ENCODE assay signal across 1 fruit fly cellular context in the genomic region with DNA sequence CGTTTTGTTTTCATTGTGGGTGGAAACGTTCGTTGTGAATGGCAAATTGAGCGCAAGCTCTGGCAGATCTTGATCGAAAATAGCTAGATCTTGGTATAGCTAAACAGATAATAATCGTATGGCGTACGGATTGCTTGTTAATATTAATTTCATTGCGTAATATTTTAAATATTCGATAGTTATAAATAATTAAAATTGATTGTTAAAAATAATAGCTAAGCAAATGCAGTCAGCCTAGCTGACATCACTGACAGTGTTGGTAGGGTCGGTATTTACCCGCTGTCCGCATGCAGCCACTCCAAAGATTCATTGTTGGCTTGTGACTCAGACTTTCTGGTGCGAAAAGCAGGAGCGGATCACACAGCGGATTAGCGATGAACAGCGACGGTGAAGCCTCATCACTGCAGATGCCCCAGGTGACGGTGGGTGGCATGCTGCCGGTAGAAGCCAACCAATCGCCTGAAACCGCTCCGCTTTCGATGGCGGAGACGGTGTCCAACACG.
A peak's percentile ranks its signal among the peaks of the same experiment; 100 is the strongest.
TF ChIP-seq lines count a peak whose summit lies in the region.

CG5776 (minus strand) TSS at position 34 of the 503 bp plus-strand sequence.
spict (plus strand) TSS at position 308 of the 503 bp plus-strand sequence.

TF ChIP-seq in whole organism, embryonic, 481 proteins besides CTCF, POLR2A, EP300 and RAD21 (continued from another document and continues in another):
- TF ChIP-seq CG8765 (GFP tag; IDR thresholded peaks at IDR 0.05; lab: Robert Waterston, UW) (peak; percentile 65), Ptx1 (GFP tag; IDR thresholded peaks at IDR 0.05; lab: Robert Waterston, UW) (peak; percentile 89), bsh (GFP tag; optimal IDR thresholded peaks at IDR 0.05; lab: Kevin White, UChicago) (peak in 1 of 2 experiments; percentile 80), gro (GFP tag; optimal IDR thresholded peaks at IDR 0.05; lab: Kevin White, UChicago) (no peak), da (GFP tag; optimal IDR thresholded peaks at IDR 0.05; lab: Kevin White, UChicago) (no peak), CG15601 (tag; optimal IDR thresholded peaks at IDR 0.05; lab: Kevin White, UChicago) (peak; percentile 85), tap (tag; optimal IDR thresholded peaks at IDR 0.05; lab: Kevin White, UChicago) (no peak), CG13123 (GFP tag; optimal IDR thresholded peaks at IDR 0.05; lab: Kevin White, UChicago) (no peak), Ravus (GFP tag; IDR thresholded peaks at IDR 0.05; lab: Robert Waterston, UW) (peak; percentile 45), nerfin-2 (GFP tag; IDR thresholded peaks at IDR 0.05; lab: Robert Waterston, UW; ENCODE audit: partially characterized antibody) (no peak), CG6791 (GFP tag; IDR thresholded peaks at IDR 0.05; lab: Robert Waterston, UW; ENCODE audit: partially characterized antibody) (no peak), Fer2 (tag; optimal IDR thresholded peaks at IDR 0.05; lab: Kevin White, UChicago) (peak; percentile 37), crc (GFP tag; optimal IDR thresholded peaks at IDR 0.05; lab: Kevin White, UChicago) (no peak), CG17568 (GFP tag; optimal IDR thresholded peaks at IDR 0.05; lab: Kevin White, UChicago) (no peak), Fer3 (tag; optimal IDR thresholded peaks at IDR 0.05; lab: Kevin White, UChicago) (peak; percentile 65), oc (tag; optimal IDR thresholded peaks at IDR 0.05; lab: Kevin White, UChicago) (peak; percentile 53), CG10147 (GFP tag; optimal IDR thresholded peaks at IDR 0.05; lab: Kevin White, UChicago) (peak; percentile 45), Dref (GFP tag; IDR thresholded peaks at IDR 0.05; lab: Robert Waterston, UW) (peak; percentile 36; the same call in 1 of the 2 replicates), Gug (GFP tag; IDR thresholded peaks at IDR 0.05; lab: Robert Waterston, UW) (peak; percentile 46; the same call in 2 of the 4 replicates), CG15696 (tag; optimal IDR thresholded peaks at IDR 0.05; lab: Kevin White, UChicago) (peak; percentile 61), sna (GFP tag; IDR thresholded peaks at IDR 0.05; lab: Robert Waterston, UW; ENCODE audit: partially characterized antibody) (no peak), CG7556 (GFP tag; optimal IDR thresholded peaks at IDR 0.05; lab: Kevin White, UChicago) (peak; percentile 74), rib (GFP tag; IDR thresholded peaks at IDR 0.05; lab: Robert Waterston, UW) (peak; percentile 75), hkb (optimal IDR thresholded peaks at IDR 0.05; lab: Kevin White, UChicago) (peak; percentile 62), hkb (GFP tag; IDR thresholded peaks at IDR 0.05; lab: Robert Waterston, UW) (peak; percentile 69), Dbx (GFP tag; IDR thresholded peaks at IDR 0.05; lab: Robert Waterston, UW) (peak; percentile 83), so (GFP tag; IDR thresholded peaks at IDR 0.05; lab: Robert Waterston, UW) (peak; percentile 57; the same call in 2 of the 3 replicates), CG13624 (GFP tag; optimal IDR thresholded peaks at IDR 0.05; lab: Kevin White, UChicago) (peak; percentile 39), repo (GFP tag; optimal IDR thresholded peaks at IDR 0.05; lab: Kevin White, UChicago) (no peak), CG1602 (GFP tag; optimal IDR thresholded peaks at IDR 0.05; lab: Kevin White, UChicago) (peak; percentile 57), Poxn (GFP tag; IDR thresholded peaks at IDR 0.05; lab: Robert Waterston, UW) (peak; percentile 25; the same call in 1 of the 2 replicates), Mrtf (GFP tag; IDR thresholded peaks at IDR 0.05; lab: Robert Waterston, UW) (peak; percentile 74; the same call in 2 of the 3 replicates), bigmax (GFP tag; optimal IDR thresholded peaks at IDR 0.05; lab: Kevin White, UChicago) (no peak), gsb-n (tag; optimal IDR thresholded peaks at IDR 0.05; lab: Kevin White, UChicago) (no peak), chn (GFP tag; optimal IDR thresholded peaks at IDR 0.05; lab: Kevin White, UChicago) (peak; percentile 38), pita (GFP tag; optimal IDR thresholded peaks at IDR 0.05; lab: Kevin White, UChicago) (no peak), Dek (tag; optimal IDR thresholded peaks at IDR 0.05; lab: Kevin White, UChicago) (peak; percentile 83), CG30431 (GFP tag; optimal IDR thresholded peaks at IDR 0.05; lab: Kevin White, UChicago) (peak; percentile 67), CG18011 (GFP tag; optimal IDR thresholded peaks at IDR 0.05; lab: Kevin White, UChicago) (peak; percentile 77), ap (GFP tag; IDR thresholded peaks at IDR 0.05; lab: Robert Waterston, UW) (peak; percentile 56; the same call in 1 of the 2 replicates), CG17186 (GFP tag; optimal IDR thresholded peaks at IDR 0.05; lab: Kevin White, UChicago) (peak; percentile 37), knrl (GFP tag; IDR thresholded peaks at IDR 0.05; lab: Robert Waterston, UW; ENCODE audit: partially characterized antibody) (0 out of 3 replicates have a peak, but pooled peaks have one; percentile 38), BEAF-32 (GFP tag; optimal IDR thresholded peaks at IDR 0.05; lab: Kevin White, UChicago) (peak; percentile 61), ash1 (GFP tag; optimal IDR thresholded peaks at IDR 0.05; lab: Kevin White, UChicago) (no peak), CG13424 (tag; optimal IDR thresholded peaks at IDR 0.05; lab: Kevin White, UChicago) (peak; percentile 86), Dad (GFP tag; optimal IDR thresholded peaks at IDR 0.05; lab: Kevin White, UChicago) (no peak), CG7372 (GFP tag; IDR thresholded peaks at IDR 0.05; lab: Robert Waterston, UW) (no peak), grn (GFP tag; optimal IDR thresholded peaks at IDR 0.05; lab: Kevin White, UChicago) (peak; percentile 26), CG17361 (GFP tag; IDR thresholded peaks at IDR 0.05; lab: Robert Waterston, UW) (peak; percentile 75), CG10959 (GFP tag; IDR thresholded peaks at IDR 0.05; lab: Robert Waterston, UW) (peak; percentile 49), Taf1 (GFP tag; IDR thresholded peaks at IDR 0.05; lab: Robert Waterston, UW) (no peak), pnt (GFP tag; optimal IDR thresholded peaks at IDR 0.05; lab: Kevin White, UChicago) (no peak), ewg (GFP tag; optimal IDR thresholded peaks at IDR 0.05; lab: Kevin White, UChicago) (peak; percentile 60), CG5180 (GFP tag; optimal IDR thresholded peaks at IDR 0.05; lab: Kevin White, UChicago) (no peak), NK7.1 (GFP tag; optimal IDR thresholded peaks at IDR 0.05; lab: Kevin White, UChicago) (no peak), gce (GFP tag; IDR thresholded peaks at IDR 0.05; lab: Robert Waterston, UW) (0 out of 3 replicates have a peak, but pooled peaks have one; percentile 23), CG33213 (GFP tag; optimal IDR thresholded peaks at IDR 0.05; lab: Kevin White, UChicago) (no peak), CG11093 (GFP tag; IDR thresholded peaks at IDR 0.05; lab: Robert Waterston, UW) (peak; percentile 74; the same call in 1 of the 3 replicates), CG13775 (GFP tag; optimal IDR thresholded peaks at IDR 0.05; lab: Kevin White, UChicago) (peak; percentile 89), abd-A (tag; optimal IDR thresholded peaks at IDR 0.05; lab: Kevin White, UChicago) (no peak), Adf1 (GFP tag; IDR thresholded peaks at IDR 0.05; lab: Robert Waterston, UW) (peak; percentile 65), emc (GFP tag; optimal IDR thresholded peaks at IDR 0.05; lab: Kevin White, UChicago) (no peak), dpn (GFP tag; optimal IDR thresholded peaks at IDR 0.05; lab: Kevin White, UChicago) (peak in 1 of 2 experiments; percentile 28), HLHmδ (GFP tag; optimal IDR thresholded peaks at IDR 0.05; lab: Kevin White, UChicago) (peak; percentile 3), CG1647 (GFP tag; optimal IDR thresholded peaks at IDR 0.05; lab: Kevin White, UChicago) (no peak), Hmr (GFP tag; optimal IDR thresholded peaks at IDR 0.05; lab: Kevin White, UChicago) (peak; percentile 91), CG12659 (GFP tag; optimal IDR thresholded peaks at IDR 0.05; lab: Kevin White, UChicago) (peak; percentile 88), inv (GFP tag; IDR thresholded peaks at IDR 0.05; lab: Robert Waterston, UW; ENCODE audit: partially characterized antibody) (peak; percentile 39; the same call in 1 of the 2 replicates), hb (GFP tag; IDR thresholded peaks at IDR 0.05; lab: Robert Waterston, UW; ENCODE audit: partially characterized antibody) (no peak), disco-r (GFP tag; optimal IDR thresholded peaks at IDR 0.05; lab: Kevin White, UChicago) (no peak), CG16863 (GFP tag; optimal IDR thresholded peaks at IDR 0.05; lab: Kevin White, UChicago) (no peak), CG13894 (tag; optimal IDR thresholded peaks at IDR 0.05; lab: Kevin White, UChicago) (no peak), vfl (GFP tag; optimal IDR thresholded peaks at IDR 0.05; lab: Kevin White, UChicago) (no peak), CG14965 (GFP tag; optimal IDR thresholded peaks at IDR 0.05; lab: Kevin White, UChicago; ENCODE audit: borderline replicate concordance) (no peak), CG1832 (GFP tag; optimal IDR thresholded peaks at IDR 0.05; lab: Kevin White, UChicago) (no peak), Hmx (GFP tag; optimal IDR thresholded peaks at IDR 0.05; lab: Kevin White, UChicago) (no peak), D19A (tag; optimal IDR thresholded peaks at IDR 0.05; lab: Kevin White, UChicago) (peak; percentile 45), ranshi (GFP tag; IDR thresholded peaks at IDR 0.05; lab: Robert Waterston, UW) (peak; percentile 78; the same call in 1 of the 2 replicates), wor (GFP tag; IDR thresholded peaks at IDR 0.05; lab: Robert Waterston, UW) (peak; percentile 73), Bdp1 (GFP tag; optimal IDR thresholded peaks at IDR 0.05; lab: Kevin White, UChicago) (no peak), bbx (GFP tag; IDR thresholded peaks at IDR 0.05; lab: Robert Waterston, UW; ENCODE audit: partially characterized antibody) (peak; percentile 35; the same call in 1 of the 2 replicates), Dip3 (GFP tag; optimal IDR thresholded peaks at IDR 0.05; lab: Kevin White, UChicago) (peak; percentile 53), HLH3B (GFP tag; IDR thresholded peaks at IDR 0.05; lab: Robert Waterston, UW) (peak; percentile 36; the same call in 1 of the 2 replicates), CG6765 (GFP tag; optimal IDR thresholded peaks at IDR 0.05; lab: Kevin White, UChicago) (no peak), Hr51 (GFP tag; optimal IDR thresholded peaks at IDR 0.05; lab: Kevin White, UChicago) (peak; percentile 45 to 82), CG12942 (GFP tag; optimal IDR thresholded peaks at IDR 0.05; lab: Kevin White, UChicago) (peak; percentile 36), CG8944 (GFP tag; optimal IDR thresholded peaks at IDR 0.05; lab: Kevin White, UChicago) (peak; percentile 46), CG17829 (tag; optimal IDR thresholded peaks at IDR 0.05; lab: Kevin White, UChicago) (peak; percentile 83), ara (GFP tag; IDR thresholded peaks at IDR 0.05; lab: Robert Waterston, UW) (peak; percentile 63; the same call in 1 of the 2 replicates), Lim3 (GFP tag; IDR thresholded peaks at IDR 0.05; lab: Robert Waterston, UW) (no peak), CG3847 (GFP tag; IDR thresholded peaks at IDR 0.05; lab: Robert Waterston, UW) (peak; percentile 89), CG18262 (tag; optimal IDR thresholded peaks at IDR 0.05; lab: Kevin White, UChicago) (peak; percentile 64), p53 (GFP tag; optimal IDR thresholded peaks at IDR 0.05; lab: Kevin White, UChicago) (no peak), pb (GFP tag; optimal IDR thresholded peaks at IDR 0.05; lab: Kevin White, UChicago) (no peak), Chrac-16 (GFP tag; optimal IDR thresholded peaks at IDR 0.05; lab: Kevin White, UChicago) (peak; percentile 58), CG11696 (GFP tag; IDR thresholded peaks at IDR 0.05; lab: Robert Waterston, UW) (0 out of 2 replicates have a peak, but pooled peaks have one; percentile 25), CG33557 (GFP tag; optimal IDR thresholded peaks at IDR 0.05; lab: Kevin White, UChicago) (peak; percentile 60), CrebB (tag; optimal IDR thresholded peaks at IDR 0.05; lab: Kevin White, UChicago) (peak; percentile 55), CG2202 (tag; optimal IDR thresholded peaks at IDR 0.05; lab: Kevin White, UChicago) (peak; percentile 61), onecut (GFP tag; IDR thresholded peaks at IDR 0.05; lab: Robert Waterston, UW) (peak; percentile 35), pan (optimal IDR thresholded peaks at IDR 0.05; lab: Kevin White, UChicago) (no peak), pan (GFP tag; optimal IDR thresholded peaks at IDR 0.05 in 1 of 2, IDR thresholded peaks at IDR 0.05 in 1 of 2) (peak in 1 of 2 experiments; percentile 81), her (GFP tag; optimal IDR thresholded peaks at IDR 0.05; lab: Kevin White, UChicago) (no peak), zfh1 (GFP tag; IDR thresholded peaks at IDR 0.05; lab: Robert Waterston, UW) (peak; percentile 80), CG2116 (GFP tag; optimal IDR thresholded peaks at IDR 0.05; lab: Kevin White, UChicago) (peak; percentile 75), CG11504 (tag; optimal IDR thresholded peaks at IDR 0.05; lab: Kevin White, UChicago) (peak; percentile 77), CG3065 (GFP tag; optimal IDR thresholded peaks at IDR 0.05; lab: Kevin White, UChicago) (no peak), CG1529 (GFP tag; optimal IDR thresholded peaks at IDR 0.05; lab: Kevin White, UChicago) (peak; percentile 25), Camta (GFP tag; optimal IDR thresholded peaks at IDR 0.05; lab: Kevin White, UChicago) (no peak), lmd (GFP tag; IDR thresholded peaks at IDR 0.05; lab: Robert Waterston, UW) (peak; percentile 83), CG17802 (tag; optimal IDR thresholded peaks at IDR 0.05; lab: Kevin White, UChicago) (peak; percentile 19), Tbp (GFP tag; optimal IDR thresholded peaks at IDR 0.05; lab: Kevin White, UChicago) (no peak), tll (GFP tag; optimal IDR thresholded peaks at IDR 0.05; lab: Kevin White, UChicago) (peak in 1 of 2 experiments; percentile 70), MESR4 (GFP tag; optimal IDR thresholded peaks at IDR 0.05; lab: Kevin White, UChicago) (peak; percentile 91), crol (GFP tag; IDR thresholded peaks at IDR 0.05; lab: Robert Waterston, UW) (no peak), CG18599 (GFP tag; optimal IDR thresholded peaks at IDR 0.05; lab: Kevin White, UChicago) (peak; percentile 73), chm (GFP tag; IDR thresholded peaks at IDR 0.05; lab: Robert Waterston, UW) (peak; percentile 7; the same call in 1 of the 2 replicates), Ssrp (tag; optimal IDR thresholded peaks at IDR 0.05; lab: Kevin White, UChicago) (peak; percentile 78), gt (GFP tag; IDR thresholded peaks at IDR 0.05; lab: Robert Waterston, UW) (0 out of 2 replicates have a peak, but pooled peaks have one; percentile 35), CG1603 (tag; optimal IDR thresholded peaks at IDR 0.05; lab: Kevin White, UChicago) (peak; percentile 87), Doc2 (GFP tag; IDR thresholded peaks at IDR 0.05; lab: Robert Waterston, UW) (no peak)
